Fruit fly (Drosophila melanogaster): ENCODE results near the gene alphaTub85E.
A peak's percentile ranks its signal among the peaks of the same experiment; 100 is the strongest.

The alphaTub85E gene

DNA sequence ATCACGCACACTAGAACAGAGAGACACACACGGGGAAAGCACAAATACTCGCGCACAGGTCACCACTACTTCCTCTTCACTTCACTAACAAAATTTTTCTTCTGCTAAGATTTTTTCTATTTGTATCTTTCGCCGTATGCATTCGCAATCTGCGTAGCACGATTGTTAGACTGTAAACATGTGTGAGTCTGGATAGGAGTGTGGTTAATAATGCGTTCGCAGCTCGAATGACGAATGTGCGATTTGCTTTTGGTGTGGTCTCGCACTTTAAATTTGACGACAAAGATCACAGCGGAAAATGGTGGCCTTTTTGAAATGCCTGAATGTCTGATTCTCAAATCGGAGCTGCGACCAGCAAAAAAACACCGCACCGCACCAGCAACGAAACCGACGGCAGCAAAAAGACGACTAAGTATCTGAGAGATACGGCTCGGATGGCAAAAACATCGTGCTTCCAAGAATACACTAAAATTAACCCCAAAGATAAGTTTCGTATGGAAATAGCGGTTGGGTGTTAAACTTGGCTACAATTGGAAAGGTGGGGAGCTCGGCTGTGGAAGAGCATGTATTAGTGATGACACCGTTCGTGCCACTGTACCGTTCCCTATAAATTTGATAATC is 27.9 kb downstream of the alphaTub85E start, which contains the start of gene Unc-115a (continued):
- TF ChIP-seq CG6813 (GFP tag; optimal IDR thresholded peaks at IDR 0.05) (peak; percentile 54), CG1603 (tag; optimal IDR thresholded peaks at IDR 0.05) (peak; percentile 92), grn (GFP tag; optimal IDR thresholded peaks at IDR 0.05) (peak; percentile 70), Fer3 (tag; optimal IDR thresholded peaks at IDR 0.05) (peak; percentile 36), bcd (GFP tag; optimal IDR thresholded peaks at IDR 0.05) (peak; percentile 29), Nf-YC (tag; optimal IDR thresholded peaks at IDR 0.05) (peak; percentile 32), shn (GFP tag; optimal IDR thresholded peaks at IDR 0.05) (peak; percentile 20), CG8924 (tag; optimal IDR thresholded peaks at IDR 0.05) (peak; percentile 66), CG15696 (tag; optimal IDR thresholded peaks at IDR 0.05) (no peak), zen (tag; optimal IDR thresholded peaks at IDR 0.05) (peak; percentile 67), CG9727 (GFP tag; optimal IDR thresholded peaks at IDR 0.05) (peak; percentile 52), her (GFP tag; optimal IDR thresholded peaks at IDR 0.05) (peak; percentile 60), CG12155 (GFP tag; optimal IDR thresholded peaks at IDR 0.05) (peak; percentile 35), CoRest (tag; optimal IDR thresholded peaks at IDR 0.05) (peak; percentile 27), CG43689 (GFP tag; IDR thresholded peaks at IDR 0.05) (no peak), salm (tag; optimal IDR thresholded peaks at IDR 0.05) (peak; percentile 47), Side (GFP tag; optimal IDR thresholded peaks at IDR 0.05) (peak; percentile 44), Mes4 (GFP tag; optimal IDR thresholded peaks at IDR 0.05) (peak; percentile 61), CG16779 (GFP tag; IDR thresholded peaks at IDR 0.05) (no peak), rib (GFP tag; IDR thresholded peaks at IDR 0.05) (no peak), sug (tag; optimal IDR thresholded peaks at IDR 0.05) (peak; percentile 41), slou (GFP tag; optimal IDR thresholded peaks at IDR 0.05) (peak; percentile 3), bigmax (GFP tag; optimal IDR thresholded peaks at IDR 0.05) (peak; percentile 86), Oaz (GFP tag; IDR thresholded peaks at IDR 0.05) (no peak), Bteb2 (GFP tag; optimal IDR thresholded peaks at IDR 0.05) (peak; percentile 48), Sin3A (optimal IDR thresholded peaks at IDR 0.05) (peak; percentile 38), CG10565 (GFP tag; optimal IDR thresholded peaks at IDR 0.05) (no peak), pho (GFP tag; optimal IDR thresholded peaks at IDR 0.05) (peak; percentile 80), Rfx (GFP tag; IDR thresholded peaks at IDR 0.05) (no peak), D19B (GFP tag; optimal IDR thresholded peaks at IDR 0.05) (no peak), CG6272 (GFP tag; IDR thresholded peaks at IDR 0.05) (peak; percentile 30; the same call in 1 of the 2 replicates), CG8944 (GFP tag; optimal IDR thresholded peaks at IDR 0.05) (peak; percentile 42), H2.0 (GFP tag; IDR thresholded peaks at IDR 0.05) (no peak), seq (GFP tag; IDR thresholded peaks at IDR 0.05) (no peak), CG16863 (GFP tag; optimal IDR thresholded peaks at IDR 0.05) (peak; percentile 37), YL-1 (GFP tag; optimal IDR thresholded peaks at IDR 0.05) (peak; percentile 75), CG6175 (GFP tag; IDR thresholded peaks at IDR 0.05) (no peak), CG13624 (GFP tag; optimal IDR thresholded peaks at IDR 0.05) (peak; percentile 78), gro (GFP tag; optimal IDR thresholded peaks at IDR 0.05) (peak; percentile 73), dmrt11E (tag; optimal IDR thresholded peaks at IDR 0.05) (peak; percentile 17), Stat92E (GFP tag; optimal IDR thresholded peaks at IDR 0.05) (peak in 1 of 3 experiments; percentile 53), zf30C (GFP tag; optimal IDR thresholded peaks at IDR 0.05) (peak; percentile 30), Max (GFP tag; optimal IDR thresholded peaks at IDR 0.05) (peak; percentile 41), CG30020 (tag; optimal IDR thresholded peaks at IDR 0.05) (peak; percentile 34), mld (GFP tag; IDR thresholded peaks at IDR 0.05; ENCODE audit: partially characterized antibody) (no peak), unpg (GFP tag; optimal IDR thresholded peaks at IDR 0.05) (no peak), CG7987 (GFP tag; optimal IDR thresholded peaks at IDR 0.05) (peak; percentile 67), BtbVII (GFP tag; optimal IDR thresholded peaks at IDR 0.05) (peak; percentile 41), Med (GFP tag) (peak; percentile 93), lilli (GFP tag; optimal IDR thresholded peaks at IDR 0.05) (peak; percentile 39), CHES-1-like (GFP tag; optimal IDR thresholded peaks at IDR 0.05) (peak; percentile 71)

Measured in whole organism, embryonic.